Fruit fly (Drosophila melanogaster) whole organism, embryonic: ENCODE results near the gene Sgsh.

ENCODE experiments used
- C15 ChIP-seq: fragments of 200-800 bp; sonication (Bioruptor generic); IDR thresholded peaks from 3 replicates; pipeline ENCODE4 v1.3.6; 2022; ENCODE audit warnings: missing biosample characterization, missing genetic modification characterization
- CG10209 ChIP-seq: fragments of 200-800 bp; sonication (Bioruptor generic); optimal IDR thresholded peaks from 3 replicates; lab custom pipeline; 2017; ENCODE audit warnings: missing biosample characterization, mild to moderate bottlenecking, missing genetic modification characterization, missing genetic modification reagents
- CG10431 ChIP-seq: fragments of 200-800 bp; sonication (Bioruptor generic); optimal IDR thresholded peaks from 3 replicates; lab custom pipeline; 2018; ENCODE audit warnings: missing biosample characterization, mild to moderate bottlenecking, missing genetic modification characterization
- CG10565 ChIP-seq: fragments of 200-800 bp; sonication (Bioruptor generic); optimal IDR thresholded peaks from 3 replicates; lab custom pipeline; 2016; ENCODE audit warnings: missing biosample characterization, mild to moderate bottlenecking, missing genetic modification characterization
- CG11456 ChIP-seq: fragments of 200-800 bp; sonication (Bioruptor generic); IDR thresholded peaks from 3 replicates; pipeline ENCODE4 v1.3.6; 2022; ENCODE audit warnings: missing biosample characterization, missing genetic modification characterization
- CG11723 ChIP-seq: fragments of 200-800 bp; sonication (Bioruptor generic); optimal IDR thresholded peaks from 2 replicates; lab custom pipeline; 2017; ENCODE audit warnings: missing biosample characterization, mild to moderate bottlenecking, missing genetic modification characterization
- CG12391 ChIP-seq: fragments of 200-800 bp; sonication (Bioruptor generic); optimal IDR thresholded peaks from 3 replicates; lab custom pipeline; 2018; ENCODE audit warnings: missing biosample characterization, mild to moderate bottlenecking, missing genetic modification characterization, moderate library complexity
- CG12769 ChIP-seq: fragments of 200-800 bp; sonication (Bioruptor generic); optimal IDR thresholded peaks from 2 replicates; lab custom pipeline; 2019; ENCODE audit warnings: missing biosample characterization, mild to moderate bottlenecking, missing genetic modification characterization, moderate library complexity
- CG14860 ChIP-seq: fragments of 200-800 bp; sonication (Bioruptor generic); IDR thresholded peaks from 3 replicates; pipeline ENCODE4 v1.3.6; 2022; ENCODE audit warnings: missing biosample characterization, missing genetic modification characterization; ENCODE audit not compliant: partially characterized antibody
- CG15073 ChIP-seq: fragments of 200-800 bp; sonication (Bioruptor generic); optimal IDR thresholded peaks from 2 replicates; lab custom pipeline; 2016; ENCODE audit warnings: missing biosample characterization, missing genetic modification characterization
- CG15269 ChIP-seq: fragments of 200-800 bp; sonication (Bioruptor generic); optimal IDR thresholded peaks from 2 replicates; lab custom pipeline; 2018; ENCODE audit warnings: missing biosample characterization, mild to moderate bottlenecking, missing genetic modification characterization, moderate library complexity
- CG30020 ChIP-seq: fragments of 200-800 bp; optimal IDR thresholded peaks from 2 replicates; lab custom pipeline; 2019; ENCODE audit warnings: missing biosample characterization, mild to moderate bottlenecking, missing genetic modification characterization, moderate library complexity
- CG31224 ChIP-seq: fragments of 200-800 bp; sonication (Bioruptor generic); IDR thresholded peaks from 2 replicates; pipeline ENCODE4 v1.3.6; 2022; ENCODE audit warnings: missing biosample characterization, missing genetic modification characterization
- CG3407 ChIP-seq: fragments of 200-800 bp; sonication (Bioruptor generic); optimal IDR thresholded peaks from 2 replicates; lab custom pipeline; 2018; ENCODE audit warnings: missing biosample characterization, mild to moderate bottlenecking, missing genetic modification characterization
- CG43689 ChIP-seq: fragments of 200-800 bp; sonication (Bioruptor generic); IDR thresholded peaks from 2 replicates; pipeline ENCODE4 v1.3.6; 2022; ENCODE audit warnings: missing biosample characterization, missing genetic modification characterization
- CG4707 ChIP-seq: fragments of 200-800 bp; sonication (Bioruptor generic); optimal IDR thresholded peaks from 2 replicates; lab custom pipeline; 2018; ENCODE audit warnings: missing biosample characterization, mild to moderate bottlenecking, missing genetic modification characterization, moderate library complexity
- CG6683 ChIP-seq: fragments of 200-800 bp; sonication (Bioruptor generic); optimal IDR thresholded peaks from 2 replicates; lab custom pipeline; 2017; ENCODE audit warnings: missing biosample characterization, mild to moderate bottlenecking, missing genetic modification characterization, missing genetic modification reagents
- CG6813 ChIP-seq: fragments of 200-800 bp; sonication (Bioruptor generic); optimal IDR thresholded peaks from 2 replicates; lab custom pipeline; 2017; ENCODE audit warnings: missing biosample characterization, missing genetic modification characterization, mild to moderate bottlenecking, moderate library complexity, missing genetic modification reagents
- CG7963 ChIP-seq: fragments of 200-800 bp; sonication (Bioruptor generic); IDR thresholded peaks from 3 replicates; pipeline ENCODE4 v1.3.6; 2022; ENCODE audit warnings: missing biosample characterization, missing genetic modification characterization; ENCODE audit not compliant: partially characterized antibody
- CG9876 ChIP-seq: fragments of 200-800 bp; sonication (Bioruptor generic); optimal IDR thresholded peaks from 2 replicates; lab custom pipeline; 2016; ENCODE audit warnings: missing biosample characterization, missing genetic modification characterization
- CoRest ChIP-seq: fragments of 200-800 bp; sonication (Bioruptor generic); optimal IDR thresholded peaks from 3 replicates; lab custom pipeline; 2018; ENCODE audit warnings: missing biosample characterization, mild to moderate bottlenecking, missing genetic modification characterization, moderate library complexity
- D19A ChIP-seq: fragments of 200-800 bp; optimal IDR thresholded peaks from 3 replicates; lab custom pipeline; 2019; ENCODE audit warnings: missing biosample characterization, mild to moderate bottlenecking, missing genetic modification characterization, moderate library complexity
- Dad ChIP-seq: fragments of 200-800 bp; sonication (Bioruptor generic); optimal IDR thresholded peaks from 3 replicates; lab custom pipeline; 2016; ENCODE audit warnings: missing biosample characterization, missing genetic modification characterization
- Fer3 ChIP-seq: fragments of 200-800 bp; sonication (Bioruptor generic); optimal IDR thresholded peaks from 2 replicates; lab custom pipeline; 2018; ENCODE audit warnings: missing biosample characterization, mild to moderate bottlenecking, missing genetic modification characterization, moderate library complexity
- Hey ChIP-seq: fragments of 200-800 bp; sonication (Bioruptor generic); optimal IDR thresholded peaks from 3 replicates; lab custom pipeline; 2018; ENCODE audit warnings: missing biosample characterization, mild to moderate bottlenecking, missing genetic modification characterization
- Kr ChIP-seq: fragments of 200-800 bp; sonication (Bioruptor generic); optimal IDR thresholded peaks from 2 replicates; lab custom pipeline; 2017; ENCODE audit warnings: missing biosample characterization, mild to moderate bottlenecking, missing genetic modification characterization
- Lim3 ChIP-seq: fragments of 200-800 bp; sonication (Bioruptor generic); IDR thresholded peaks from 2 replicates; pipeline ENCODE4 v1.3.6; 2022; ENCODE audit warnings: missing biosample characterization, missing genetic modification characterization
- Nf-YC ChIP-seq: fragments of 200-800 bp; optimal IDR thresholded peaks from 3 replicates; lab custom pipeline; 2019; ENCODE audit warnings: missing biosample characterization, mild to moderate bottlenecking, missing genetic modification characterization, moderate library complexity
- PHDP ChIP-seq: fragments of 200-800 bp; sonication (Bioruptor generic); optimal IDR thresholded peaks from 3 replicates; lab custom pipeline; 2018; ENCODE audit warnings: missing biosample characterization, mild to moderate bottlenecking, missing genetic modification characterization, moderate library complexity
- Ravus ChIP-seq: fragments of 200-800 bp; sonication (Bioruptor generic); IDR thresholded peaks from 2 replicates; pipeline ENCODE4 v1.3.6; 2022; ENCODE audit warnings: missing biosample characterization, missing genetic modification characterization
- Rfx ChIP-seq: fragments of 200-800 bp; sonication (Bioruptor generic); IDR thresholded peaks from 2 replicates; pipeline ENCODE4 v1.3.6; 2022; ENCODE audit warnings: missing biosample characterization, missing genetic modification characterization
- Scr ChIP-seq: fragments of 200-800 bp; sonication (Bioruptor generic); IDR thresholded peaks from 2 replicates; pipeline ENCODE4 v1.3.6; 2022; ENCODE audit warnings: missing biosample characterization, missing genetic modification characterization; ENCODE audit not compliant: partially characterized antibody
- Xbp1 ChIP-seq: fragments of 200-800 bp; sonication (Bioruptor generic); optimal IDR thresholded peaks from 3 replicates; lab custom pipeline; 2016; ENCODE audit warnings: missing biosample characterization, mild to moderate bottlenecking, missing genetic modification characterization
- abd-A ChIP-seq: fragments of 200-800 bp; sonication (Bioruptor generic); optimal IDR thresholded peaks from 3 replicates; lab custom pipeline; 2019; ENCODE audit warnings: missing biosample characterization, mild to moderate bottlenecking, missing genetic modification characterization, moderate library complexity
- aop ChIP-seq: fragments of 200-800 bp; sonication (Bioruptor generic); IDR thresholded peaks from 2 replicates; pipeline ENCODE4 v1.3.6; 2022; ENCODE audit warnings: missing biosample characterization, missing genetic modification characterization
- ap ChIP-seq: fragments of 200-800 bp; sonication (Bioruptor generic); IDR thresholded peaks from 2 replicates; pipeline ENCODE4 v1.3.6; 2022; ENCODE audit warnings: missing biosample characterization, missing genetic modification characterization
- chif ChIP-seq, 2 experiments: fragments of 200-800 bp; sonication (Bioruptor generic); optimal IDR thresholded peaks; 3 replicates each; lab custom pipeline; 2016; ENCODE audit warnings: missing biosample characterization in 2 of 2, missing genetic modification characterization in 2 of 2
- cwo ChIP-seq: fragments of 200-800 bp; sonication (Bioruptor generic); optimal IDR thresholded peaks from 3 replicates; lab custom pipeline; 2017; ENCODE audit warnings: missing biosample characterization, missing genetic modification characterization, mild to moderate bottlenecking, moderate library complexity, missing genetic modification reagents
- da ChIP-seq: fragments of 200-800 bp; sonication (Bioruptor generic); optimal IDR thresholded peaks from 2 replicates; lab custom pipeline; 2016; ENCODE audit warnings: missing biosample characterization, missing genetic modification characterization
- danr ChIP-seq: fragments of 200-800 bp; sonication (Bioruptor generic); IDR thresholded peaks from 2 replicates; pipeline ENCODE4 v1.3.6; 2022; ENCODE audit warnings: missing biosample characterization, missing genetic modification characterization
- ftz-f1 ChIP-seq: fragments of 200-800 bp; sonication (Bioruptor generic); optimal IDR thresholded peaks from 2 replicates; lab custom pipeline; 2016; ENCODE audit warnings: missing biosample characterization, missing genetic modification characterization
- kay ChIP-seq: fragments of 200-800 bp; sonication (Bioruptor generic); optimal IDR thresholded peaks from 2 replicates; lab custom pipeline; 2016; ENCODE audit warnings: missing biosample characterization, missing genetic modification characterization
- klu ChIP-seq: fragments of 200-800 bp; sonication (Bioruptor generic); IDR thresholded peaks from 2 replicates; pipeline ENCODE4 v1.3.6; 2022; ENCODE audit warnings: missing biosample characterization, missing genetic modification characterization
- lilli ChIP-seq: fragments of 200-800 bp; sonication (Bioruptor generic); optimal IDR thresholded peaks from 3 replicates; lab custom pipeline; 2016; ENCODE audit warnings: missing biosample characterization, missing genetic modification characterization
- odd ChIP-seq: fragments of 200-800 bp; sonication (Bioruptor generic); optimal IDR thresholded peaks from 2 replicates; lab custom pipeline; 2017; ENCODE audit warnings: missing biosample characterization, mild to moderate bottlenecking, missing genetic modification characterization
- pfk ChIP-seq: fragments of 200-800 bp; sonication (Bioruptor generic); optimal IDR thresholded peaks from 2 replicates; lab custom pipeline; 2018; ENCODE audit warnings: missing biosample characterization, mild to moderate bottlenecking, missing genetic modification characterization, moderate library complexity
- sd ChIP-seq: fragments of 200-800 bp; sonication (Bioruptor generic); optimal IDR thresholded peaks from 3 replicates; lab custom pipeline; 2018; ENCODE audit warnings: missing biosample characterization, mild to moderate bottlenecking, missing genetic modification characterization, moderate library complexity
- sima ChIP-seq: fragments of 200-800 bp; sonication (Bioruptor generic); optimal IDR thresholded peaks from 2 replicates; lab custom pipeline; 2016; ENCODE audit warnings: missing biosample characterization, missing genetic modification characterization
- sisA ChIP-seq: fragments of 200-800 bp; sonication (Bioruptor generic); IDR thresholded peaks from 2 replicates; pipeline ENCODE4 v1.3.6; 2022; ENCODE audit warnings: missing biosample characterization, missing genetic modification characterization
- sqz ChIP-seq: fragments of 200-800 bp; sonication (Bioruptor generic); optimal IDR thresholded peaks from 3 replicates; lab custom pipeline; 2018; ENCODE audit warnings: missing biosample characterization, mild to moderate bottlenecking, missing genetic modification characterization
- trem ChIP-seq: fragments of 200-800 bp; optimal IDR thresholded peaks from 3 replicates; lab custom pipeline; 2019; ENCODE audit warnings: missing biosample characterization, mild to moderate bottlenecking, missing genetic modification characterization, moderate library complexity

Gene Sgsh

DNA sequence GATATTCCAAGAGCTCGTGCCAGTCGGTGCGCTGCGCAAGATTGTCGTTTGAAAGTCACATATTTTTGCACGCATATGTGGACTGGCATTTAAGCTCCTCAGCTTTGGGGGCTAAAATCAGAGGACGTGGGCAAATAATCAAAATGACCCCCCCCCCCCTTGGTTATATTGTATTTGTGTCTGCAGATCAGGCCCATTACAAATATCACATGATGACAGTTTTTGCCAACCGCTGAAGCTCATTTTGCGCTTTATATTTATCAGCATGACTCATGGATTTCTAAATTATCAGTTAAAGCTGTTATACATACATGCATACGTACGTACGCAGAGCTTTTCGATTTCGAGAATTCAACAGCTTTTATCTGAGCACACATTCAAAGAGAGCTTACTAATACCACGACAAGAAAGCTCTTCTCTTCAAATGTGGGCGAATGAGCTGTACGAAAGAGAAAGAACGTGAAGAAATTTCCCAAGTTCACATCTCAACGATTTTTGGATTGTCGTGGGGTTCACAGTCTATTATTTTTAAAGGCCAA is 4.1 kb upstream of the Sgsh start (continued):
- TF ChIP-seq CG10565 (GFP tag; lab: Kevin White, UChicago), result no peak
- no peak for TF ChIP-seq CG31224 (GFP tag; lab: Robert Waterston, UW)
- peak; percentile 19 for TF ChIP-seq Fer3
- no peak for TF ChIP-seq CG9876 (GFP tag; lab: Kevin White, UChicago)
- TF ChIP-seq CG10209 (GFP tag; lab: Kevin White, UChicago), result no peak
- TF ChIP-seq PHDP, result no peak
- TF ChIP-seq C15 (GFP tag; lab: Robert Waterston, UW), result no peak
- TF ChIP-seq CG6813 (GFP tag; lab: Kevin White, UChicago), result no peak
- peak; percentile 96 for TF ChIP-seq cwo (GFP tag; lab: Kevin White, UChicago)
- peak; percentile 45 for TF ChIP-seq Hey (tag; lab: Kevin White, UChicago)
- TF ChIP-seq aop, result no peak
- TF ChIP-seq Rfx (GFP tag; lab: Robert Waterston, UW), result no peak
- TF ChIP-seq CG12391 (tag; lab: Kevin White, UChicago), result no peak
- peak; percentile 14 for TF ChIP-seq odd (GFP tag; lab: Kevin White, UChicago)
- TF ChIP-seq ap (GFP tag; lab: Robert Waterston, UW), result no peak
- no peak for TF ChIP-seq CoRest
- no peak for TF ChIP-seq Dad (GFP tag; lab: Kevin White, UChicago)
- TF ChIP-seq CG10431 (GFP tag; lab: Kevin White, UChicago), result no peak
- no peak for TF ChIP-seq klu (GFP tag; lab: Robert Waterston, UW)
- TF ChIP-seq CG7963 (GFP tag; lab: Robert Waterston, UW), result no peak
- TF ChIP-seq Nf-YC (tag; lab: Kevin White, UChicago), result peak; percentile 17
- no peak for TF ChIP-seq Kr (GFP tag; lab: Kevin White, UChicago)
- TF ChIP-seq sisA (GFP tag; lab: Robert Waterston, UW), result no peak
- no peak for TF ChIP-seq pfk
- TF ChIP-seq CG11456 (GFP tag; lab: Robert Waterston, UW), result no peak
- TF ChIP-seq sqz, result no peak
- no peak for TF ChIP-seq CG11723 (GFP tag; lab: Kevin White, UChicago)
- no peak for TF ChIP-seq CG4707 (GFP tag; lab: Kevin White, UChicago)
- no peak for TF ChIP-seq D19A
- TF ChIP-seq chif (GFP tag; optimal IDR thresholded peaks at IDR 0.05; lab: Kevin White, UChicago), result no peak
- TF ChIP-seq Scr, result no peak
- peak; percentile 71 for TF ChIP-seq CG12769
- TF ChIP-seq sd (tag; lab: Kevin White, UChicago), result peak; percentile 83
- TF ChIP-seq abd-A (tag; lab: Kevin White, UChicago), result peak; percentile 84
- no peak for TF ChIP-seq trem (tag; lab: Kevin White, UChicago)
- no peak for TF ChIP-seq sima
- no peak for TF ChIP-seq Lim3 (GFP tag; lab: Robert Waterston, UW)
- TF ChIP-seq CG43689 (GFP tag; lab: Robert Waterston, UW), result no peak
- TF ChIP-seq CG30020 (tag; lab: Kevin White, UChicago), result no peak
- peak; percentile 28 for TF ChIP-seq lilli (GFP tag; lab: Kevin White, UChicago)
- TF ChIP-seq ftz-f1 (GFP tag; lab: Kevin White, UChicago), result no peak
- no peak for TF ChIP-seq CG3407
- TF ChIP-seq da (GFP tag; lab: Kevin White, UChicago), result no peak
- no peak for TF ChIP-seq Xbp1 (GFP tag; lab: Kevin White, UChicago)
- TF ChIP-seq Ravus, result no peak
- TF ChIP-seq danr (GFP tag; lab: Robert Waterston, UW), result no peak
- TF ChIP-seq CG14860, result no peak
- TF ChIP-seq CG15073 (GFP tag; lab: Kevin White, UChicago), result no peak
- peak; percentile 88 for TF ChIP-seq kay
- TF ChIP-seq CG15269 (tag; lab: Kevin White, UChicago), result peak; percentile 44
- TF ChIP-seq CG6683, result no peak
